Worm (Caenorhabditis elegans): ENCODE data around the gene R02F11.3.

- no peak for TF ChIP-seq attf-4 (tag; optimal IDR thresholded peaks at IDR 0.05)
- TF ChIP-seq ztf-11 (tag; optimal IDR thresholded peaks at IDR 0.05) = no peak
- TF ChIP-seq ceh-82 (tag; optimal IDR thresholded peaks at IDR 0.05) = no peak
- no peak for TF ChIP-seq cey-2 (tag; optimal IDR thresholded peaks at IDR 0.05; ENCODE audit: borderline replicate concordance, insufficient read depth)
- TF ChIP-seq fos-1 (tag; optimal IDR thresholded peaks at IDR 0.05) = no peak
- TF ChIP-seq aha-1 (tag) = peak; percentile 92
Observed at ce11 chrV:4770408-4770947, 35.3 kb downstream of the R02F11.3 start, which contains the start of gene elt-7.
